Worm (Caenorhabditis elegans) whole organism, young adult: ENCODE data around the gene cyn-10.

ENCODE experiments used
- B0261.1 ChIP-seq: sonication (generic microtip); optimal IDR thresholded peaks from 2 replicates; lab custom pipeline; 2016; ENCODE audit warnings: mild to moderate bottlenecking, missing genetic modification characterization, moderate library complexity, missing compliant biosample characterization
- F39B2.1 ChIP-seq: fragments of 200-800 bp; sonication (Bioruptor generic); IDR thresholded peaks from 2 replicates; pipeline ENCODE4 v1.3.6; 2022; ENCODE audit warnings: missing genetic modification reagents, missing genetic modification characterization, missing compliant biosample characterization
- F49E8.2 ChIP-seq: sonication (generic microtip); optimal IDR thresholded peaks from 3 replicates; lab custom pipeline; 2017; ENCODE audit warnings: missing genetic modification characterization, mild to moderate bottlenecking, missing compliant biosample characterization, antibody characterized with exemption, moderate library complexity; ENCODE audit not compliant: insufficient read depth
- F55B11.4 ChIP-seq: sonication (generic microtip); optimal IDR thresholded peaks from 2 replicates; lab custom pipeline; 2016; ENCODE audit warnings: missing compliant biosample characterization, missing genetic modification characterization, borderline replicate concordance; ENCODE audit not compliant: insufficient read depth
- F57C9.4 ChIP-seq: sonication (generic microtip); optimal IDR thresholded peaks from 2 replicates; lab custom pipeline; 2017; ENCODE audit warnings: mild to moderate bottlenecking, missing genetic modification characterization, missing compliant biosample characterization
- T26A5.8 ChIP-seq: sonication (generic microtip); optimal IDR thresholded peaks from 2 replicates; lab custom pipeline; 2016; ENCODE audit warnings: missing genetic modification characterization, missing compliant biosample characterization
- Y53F4B.3 ChIP-seq: fragments of 200-800 bp; sonication (Bioruptor generic); IDR thresholded peaks from 2 replicates; pipeline ENCODE4 v1.3.6; 2022; ENCODE audit warnings: missing genetic modification reagents, missing genetic modification characterization, missing compliant biosample characterization
- Y53G8AR.9 ChIP-seq: fragments of 200-800 bp; sonication (Bioruptor generic); conservative IDR thresholded peaks from 2 replicates; pipeline ENCODE4 v1.3.6; 2022; ENCODE audit warnings: missing genetic modification reagents, missing genetic modification characterization, missing compliant biosample characterization
- Y67H2A.10 ChIP-seq: fragments of 200-800 bp; sonication (Bioruptor generic); conservative IDR thresholded peaks from 2 replicates; pipeline ENCODE4 v1.3.6; 2022; ENCODE audit warnings: missing genetic modification reagents, missing genetic modification characterization, missing compliant biosample characterization
- ZK185.1 ChIP-seq: sonication (generic microtip); optimal IDR thresholded peaks from 2 replicates; lab custom pipeline; 2016; ENCODE audit warnings: mild to moderate bottlenecking, missing genetic modification characterization, missing compliant biosample characterization; ENCODE audit not compliant: poor library complexity, severe bottlenecking
- aptf-2 ChIP-seq: fragments of 200-800 bp; sonication (Bioruptor generic); conservative IDR thresholded peaks from 2 replicates; pipeline ENCODE4 v1.3.6; 2022; ENCODE audit warnings: missing genetic modification reagents, missing genetic modification characterization, missing compliant biosample characterization
- atf-7 ChIP-seq: sonication (generic microtip); optimal IDR thresholded peaks from 2 replicates; lab custom pipeline; 2017; ENCODE audit warnings: mild to moderate bottlenecking, missing genetic modification characterization, missing compliant biosample characterization
- attf-3 ChIP-seq: fragments of 200-800 bp; sonication (Bioruptor generic); conservative IDR thresholded peaks from 2 replicates; pipeline ENCODE4 v1.3.6; 2022; ENCODE audit warnings: missing genetic modification reagents, missing genetic modification characterization, missing compliant biosample characterization
- attf-6 ChIP-seq: fragments of 200-800 bp; sonication (Bioruptor generic); IDR thresholded peaks from 2 replicates; pipeline ENCODE4 v1.3.6; 2022; ENCODE audit warnings: missing genetic modification reagents, missing genetic modification characterization, missing compliant biosample characterization
- bed-1 ChIP-seq: fragments of 200-800 bp; sonication (Bioruptor generic); IDR thresholded peaks from 2 replicates; pipeline ENCODE4 v1.3.6; 2022; ENCODE audit warnings: missing genetic modification reagents, missing genetic modification characterization, missing compliant biosample characterization
- cebp-1 ChIP-seq, 2 experiments: fragments of 200-800 bp in 1 of 2; sonication (Bioruptor generic) in 1 of 2; sonication (generic microtip) in 1 of 2; IDR thresholded peaks in 1 of 2; optimal IDR thresholded peaks in 1 of 2; 2 replicates each; pipeline versions ENCODE4 v1.3.6 to Lab custom; 2017 to 2022; ENCODE audit warnings: missing compliant biosample characterization in 2 of 2, missing genetic modification characterization in 2 of 2, mild to moderate bottlenecking in 1 of 2, missing genetic modification reagents in 1 of 2, moderate library complexity in 1 of 2
- cebp-2 ChIP-seq: fragments of 200-800 bp; sonication (Bioruptor generic); IDR thresholded peaks from 2 replicates; pipeline ENCODE4 v1.3.6; 2022; ENCODE audit warnings: missing genetic modification characterization, missing compliant biosample characterization
- ceh-27 ChIP-seq: fragments of 200-800 bp; sonication (Bioruptor generic); optimal IDR thresholded peaks from 2 replicates; lab custom pipeline; 2018; ENCODE audit warnings: mild to moderate bottlenecking, missing genetic modification characterization, moderate library complexity, missing compliant biosample characterization
- ceh-40 ChIP-seq: fragments of 200-800 bp; sonication (Bioruptor generic); IDR thresholded peaks from 2 replicates; pipeline ENCODE4 v1.3.6; 2022; ENCODE audit warnings: missing genetic modification characterization, missing compliant biosample characterization
- ceh-58 ChIP-seq: fragments of 200-800 bp; sonication (Bioruptor generic); IDR thresholded peaks from 2 replicates; pipeline ENCODE4 v1.3.6; 2022; ENCODE audit warnings: missing genetic modification characterization, missing compliant biosample characterization
- chd-7 ChIP-seq: sonication (generic microtip); optimal IDR thresholded peaks from 2 replicates; lab custom pipeline; 2016; ENCODE audit warnings: mild to moderate bottlenecking, missing genetic modification characterization, moderate library complexity, missing compliant biosample characterization
- dox-1 ChIP-seq: fragments of 200-800 bp; sonication (Bioruptor generic); IDR thresholded peaks from 2 replicates; pipeline ENCODE4 v1.3.6; 2022; ENCODE audit warnings: missing genetic modification reagents, missing genetic modification characterization, missing compliant biosample characterization
- dpl-1 ChIP-seq: fragments of 150-350 bp; optimal IDR thresholded peaks from 2 replicates; lab custom pipeline; 2014; ENCODE audit warnings: missing biosample characterization, missing genetic modification reagents, missing genetic modification characterization
- ekl-4 ChIP-seq: fragments of 200-800 bp; sonication (Bioruptor generic); IDR thresholded peaks from 2 replicates; pipeline ENCODE4 v1.3.6; 2022; ENCODE audit warnings: missing genetic modification reagents, missing genetic modification characterization, missing compliant biosample characterization
- hmg-1.2 ChIP-seq: fragments of 200-800 bp; sonication (Bioruptor generic); IDR thresholded peaks from 2 replicates; pipeline ENCODE4 v1.3.6; 2022; ENCODE audit warnings: missing genetic modification reagents, missing genetic modification characterization, missing compliant biosample characterization
- lag-1 ChIP-seq: fragments of 200-800 bp; sonication (Bioruptor generic); IDR thresholded peaks from 2 replicates; pipeline ENCODE4 v1.3.6; 2022; ENCODE audit warnings: missing genetic modification reagents, missing genetic modification characterization, missing compliant biosample characterization
- let-526 ChIP-seq: fragments of 200-800 bp; sonication (Bioruptor generic); IDR thresholded peaks from 2 replicates; pipeline ENCODE4 v1.3.6; 2022; ENCODE audit warnings: missing genetic modification reagents, missing genetic modification characterization, missing compliant biosample characterization
- lin-54 ChIP-seq: fragments of 200-800 bp; sonication (Bioruptor generic); optimal IDR thresholded peaks from 2 replicates; lab custom pipeline; 2018; ENCODE audit warnings: mild to moderate bottlenecking, missing genetic modification characterization, missing compliant biosample characterization
- madf-6 ChIP-seq: fragments of 200-800 bp; sonication (Bioruptor generic); IDR thresholded peaks from 2 replicates; pipeline ENCODE4 v1.3.6; 2022; ENCODE audit warnings: missing genetic modification reagents, missing genetic modification characterization, missing compliant biosample characterization
- mxl-1 ChIP-seq: sonication (generic microtip); optimal IDR thresholded peaks from 2 replicates; lab custom pipeline; 2016; ENCODE audit warnings: missing genetic modification characterization, missing compliant biosample characterization
- nfya-2 ChIP-seq: fragments of 200-800 bp; sonication (Bioruptor generic); IDR thresholded peaks from 2 replicates; pipeline ENCODE4 v1.3.6; 2022; ENCODE audit warnings: missing genetic modification reagents, missing genetic modification characterization, missing compliant biosample characterization
- nhr-120 ChIP-seq: fragments of 200-800 bp; sonication (Bioruptor generic); IDR thresholded peaks from 2 replicates; pipeline ENCODE4 v1.3.6; 2022; ENCODE audit warnings: missing genetic modification characterization, missing compliant biosample characterization
- nhr-27 ChIP-seq: fragments of 200-800 bp; sonication (Bioruptor generic); optimal IDR thresholded peaks from 2 replicates; lab custom pipeline; 2018; ENCODE audit warnings: mild to moderate bottlenecking, missing genetic modification characterization, moderate library complexity, missing compliant biosample characterization
- nhr-80 ChIP-seq: sonication (generic microtip); optimal IDR thresholded peaks from 2 replicates; lab custom pipeline; 2016; ENCODE audit warnings: missing genetic modification characterization, missing compliant biosample characterization
- pbrm-1 ChIP-seq: fragments of 200-800 bp; sonication (Bioruptor generic); IDR thresholded peaks from 2 replicates; pipeline ENCODE4 v1.3.6; 2022; ENCODE audit warnings: missing genetic modification reagents, missing genetic modification characterization, missing compliant biosample characterization
- repo-1 ChIP-seq: sonication (generic microtip); optimal IDR thresholded peaks from 2 replicates; lab custom pipeline; 2017; ENCODE audit warnings: mild to moderate bottlenecking, missing genetic modification characterization, missing compliant biosample characterization
- sea-2 ChIP-seq: fragments of 200-800 bp; sonication (Bioruptor generic); IDR thresholded peaks from 2 replicates; pipeline ENCODE4 v1.3.6; 2022; ENCODE audit warnings: missing genetic modification characterization, missing compliant biosample characterization
- snpc-1.1 ChIP-seq: sonication (generic microtip); optimal IDR thresholded peaks from 2 replicates; lab custom pipeline; 2017; ENCODE audit warnings: missing genetic modification characterization, mild to moderate bottlenecking, missing compliant biosample characterization, antibody characterized with exemption, moderate library complexity, missing genotype, missing genetic modification reagents; ENCODE audit not compliant: insufficient read depth
- snpc-3.4 ChIP-seq: sonication (generic microtip); optimal IDR thresholded peaks from 2 replicates; lab custom pipeline; 2017; ENCODE audit warnings: missing genetic modification characterization, mild to moderate bottlenecking, missing compliant biosample characterization, antibody characterized with exemption, moderate library complexity, missing genotype, missing genetic modification reagents
- snpc-4 ChIP-seq, 5 experiments: fragments of 150-350 bp in 1 of 5; sonication (generic microtip) in 4 of 5; optimal IDR thresholded peaks; 2 replicates each; lab custom pipeline; 2014 to 2018; ENCODE audit warnings: missing genetic modification characterization in 5 of 5, missing biosample characterization in 3 of 5, antibody characterized with exemption in 2 of 5, mild to moderate bottlenecking in 2 of 5, missing compliant biosample characterization in 2 of 5, missing genotype in 2 of 5, moderate library complexity in 2 of 5, missing genetic modification reagents in 1 of 5
- tbp1 ChIP-seq: fragments of 200-800 bp; sonication (Bioruptor generic); optimal IDR thresholded peaks from 2 replicates; lab custom pipeline; 2018; ENCODE audit warnings: mild to moderate bottlenecking, missing genetic modification characterization, missing compliant biosample characterization
- zim-3 ChIP-seq: sonication (generic microtip); optimal IDR thresholded peaks from 2 replicates; lab custom pipeline; 2017; ENCODE audit warnings: mild to moderate bottlenecking, missing genetic modification characterization, moderate library complexity, missing compliant biosample characterization
- ztf-25 ChIP-seq: fragments of 200-800 bp; sonication (Bioruptor generic); IDR thresholded peaks from 2 replicates; pipeline ENCODE4 v1.3.6; 2022; ENCODE audit warnings: missing genetic modification reagents, missing genetic modification characterization, missing compliant biosample characterization
- ztf-26 ChIP-seq: sonication (generic microtip); optimal IDR thresholded peaks from 2 replicates; lab custom pipeline; 2017; ENCODE audit warnings: missing genetic modification characterization, missing compliant biosample characterization

The cyn-10 gene

ce11 chrII:6900708-6901107, 12.5 kb downstream of the cyn-10 start:
- no peak for TF ChIP-seq mxl-1
- no peak for TF ChIP-seq ceh-27 (GFP tag; lab: Kevin White, UChicago)
- TF ChIP-seq attf-3 (GFP tag; lab: Robert Waterston, UW) = no peak
- no peak for TF ChIP-seq F39B2.1 (GFP tag; lab: Robert Waterston, UW)
- TF ChIP-seq Y53G8AR.9 (GFP tag; lab: Robert Waterston, UW) = no peak
- no peak for TF ChIP-seq T26A5.8 (tag; lab: Kevin White, UChicago)
- no peak for TF ChIP-seq atf-7 (tag; lab: Kevin White, UChicago)
- no peak for TF ChIP-seq pbrm-1
- TF ChIP-seq nhr-27 (tag; lab: Kevin White, UChicago) = no peak
- TF ChIP-seq sea-2 (GFP tag; lab: Robert Waterston, UW) = no peak

ce11 chrII:6898017-6898779, 15.0 kb downstream of the cyn-10 start, which contains the start of gene hrpl-1:
hrpl-1 (plus strand) TSS chrII:6898729.
- TF ChIP-seq cebp-2 (GFP tag; lab: Robert Waterston, UW) = no peak
- TF ChIP-seq aptf-2 = no peak
- no peak for TF ChIP-seq snpc-4 (GFP tag; optimal IDR thresholded peaks at IDR 0.05; lab: Kevin White, UChicago)
- peak in 1 of 4 experiments; percentile 11 for TF ChIP-seq snpc-4 (tag; optimal IDR thresholded peaks at IDR 0.05; lab: Kevin White, UChicago)
- TF ChIP-seq let-526 (GFP tag; lab: Robert Waterston, UW) = no peak
- no peak for TF ChIP-seq madf-6 (GFP tag; lab: Robert Waterston, UW)
- TF ChIP-seq dox-1 (GFP tag; lab: Robert Waterston, UW) = no peak
- no peak for TF ChIP-seq F49E8.2 (tag; lab: Kevin White, UChicago)
- TF ChIP-seq nhr-120 (GFP tag; lab: Robert Waterston, UW) = no peak
- TF ChIP-seq dpl-1 (GFP tag; lab: Kevin White, UChicago) = no peak
- no peak for TF ChIP-seq zim-3 (tag; lab: Kevin White, UChicago)
- no peak for TF ChIP-seq ZK185.1
- TF ChIP-seq snpc-3.4 = no peak
- peak; percentile 0 for TF ChIP-seq lin-54
- no peak for TF ChIP-seq snpc-1.1 (tag; lab: Kevin White, UChicago)
- peak; percentile 73 for TF ChIP-seq B0261.1 (tag; lab: Kevin White, UChicago)
- TF ChIP-seq repo-1 (tag; lab: Kevin White, UChicago) = no peak
- no peak for TF ChIP-seq F57C9.4 (tag; lab: Kevin White, UChicago)
- no peak for TF ChIP-seq T26A5.8 (tag; lab: Kevin White, UChicago)
- no peak for TF ChIP-seq ztf-25 (GFP tag; lab: Robert Waterston, UW)
- no peak for TF ChIP-seq nfya-2
- TF ChIP-seq ekl-4 (GFP tag; lab: Robert Waterston, UW) = no peak
- TF ChIP-seq lag-1 = no peak
- no peak for TF ChIP-seq Y53F4B.3 (GFP tag; lab: Robert Waterston, UW)
- no peak for TF ChIP-seq bed-1 (GFP tag; lab: Robert Waterston, UW)
- no peak for TF ChIP-seq chd-7 (tag; lab: Kevin White, UChicago)
- 0 out of 2 replicates have a peak, but pooled peaks have one; percentile 48 for TF ChIP-seq attf-3 (GFP tag; lab: Robert Waterston, UW)
- no peak for TF ChIP-seq Y67H2A.10 (GFP tag; lab: Robert Waterston, UW)
- TF ChIP-seq ceh-40 (GFP tag; lab: Robert Waterston, UW) = no peak
- no peak for TF ChIP-seq ceh-58 (GFP tag; lab: Robert Waterston, UW)
- no peak for TF ChIP-seq ztf-26
- TF ChIP-seq cebp-1 (GFP tag; IDR thresholded peaks at IDR 0.05; lab: Robert Waterston, UW) = no peak
- TF ChIP-seq cebp-1 (tag; optimal IDR thresholded peaks at IDR 0.05; lab: Kevin White, UChicago) = peak; percentile 24
- TF ChIP-seq nhr-80 (tag; lab: Kevin White, UChicago) = no peak
- TF ChIP-seq pbrm-1 = 0 out of 2 replicates have a peak, but pooled peaks have one; percentile 27
- no peak for TF ChIP-seq F55B11.4 (tag; lab: Kevin White, UChicago)
- TF ChIP-seq attf-6 = no peak
- peak; percentile 90 for TF ChIP-seq tbp1 (GFP tag; lab: Kevin White, UChicago)
- peak; percentile 29; the same call in 1 of the 2 replicates for TF ChIP-seq hmg-1.2 (GFP tag; lab: Robert Waterston, UW)
